Fruit fly (Drosophila melanogaster) whole organism, wandering third instar larva: ENCODE results near the gene CG7183.

Experiments used
- Abd-B ChIP-seq: fragments of >200 bp; optimal IDR thresholded peaks from 2 replicates; lab custom pipeline; 2017; ENCODE audit warnings: missing biosample characterization, missing genetic modification characterization
- CG32264 ChIP-seq: fragments of 200-800 bp; sonication (Bioruptor generic); optimal IDR thresholded peaks from 2 replicates; lab custom pipeline; 2016; ENCODE audit warnings: missing biosample characterization, missing genetic modification characterization
- CG9705 ChIP-seq: fragments of 200-800 bp; sonication (Bioruptor generic); optimal IDR thresholded peaks from 2 replicates; lab custom pipeline; 2018; ENCODE audit warnings: missing biosample characterization, mild to moderate bottlenecking, missing genetic modification characterization
- CrebA ChIP-seq: fragments of 200-800 bp; sonication (Bioruptor generic); optimal IDR thresholded peaks from 2 replicates; lab custom pipeline; 2016; ENCODE audit warnings: missing biosample characterization, mild to moderate bottlenecking, missing genetic modification characterization, borderline replicate concordance
- Dfd ChIP-seq: fragments of >200 bp; optimal IDR thresholded peaks from 2 replicates; lab custom pipeline; 2017; ENCODE audit warnings: missing biosample characterization, missing genetic modification characterization
- Dif ChIP-seq: fragments of 200-275, 200-300 bp; sonication (Bioruptor generic); optimal IDR thresholded peaks from 2 replicates; lab custom pipeline; 2018; ENCODE audit warnings: missing biosample characterization, missing genetic modification characterization; ENCODE audit not compliant: partially characterized antibody
- GATAd ChIP-seq: sonication (Bioruptor generic); optimal IDR thresholded peaks from 2 replicates; lab custom pipeline; 2016; ENCODE audit warnings: missing biosample characterization, missing genetic modification characterization
- HLH106 ChIP-seq: fragments of 200-800 bp; optimal IDR thresholded peaks from 3 replicates; lab custom pipeline; 2019; ENCODE audit warnings: missing biosample characterization, mild to moderate bottlenecking, missing genetic modification characterization, moderate library complexity
- Hnf4 ChIP-seq: fragments of 200-800 bp; sonication (Bioruptor generic); optimal IDR thresholded peaks from 2 replicates; lab custom pipeline; 2016; ENCODE audit warnings: missing biosample characterization, mild to moderate bottlenecking, missing genetic modification characterization
- Hr78 ChIP-seq: fragments of >200 bp; optimal IDR thresholded peaks from 2 replicates; lab custom pipeline; 2017; ENCODE audit warnings: missing biosample characterization, missing genetic modification characterization
- Hr83 ChIP-seq: fragments of 200-300 bp; sonication (Bioruptor generic); optimal IDR thresholded peaks from 2 replicates; lab custom pipeline; 2016; ENCODE audit warnings: missing biosample characterization, mild to moderate bottlenecking, missing genetic modification characterization, moderate library complexity; ENCODE audit not compliant: poor library complexity, severe bottlenecking
- Jra ChIP-seq: sonication (Bioruptor generic); optimal IDR thresholded peaks from 2 replicates; lab custom pipeline; 2016; ENCODE audit warnings: missing biosample characterization, missing genetic modification characterization
- Mio ChIP-seq: sonication (Bioruptor generic); optimal IDR thresholded peaks from 2 replicates; lab custom pipeline; 2016; ENCODE audit warnings: missing biosample characterization, missing genetic modification characterization
- Myc ChIP-seq: fragments of >200 bp; optimal IDR thresholded peaks from 2 replicates; lab custom pipeline; 2017
- N ChIP-seq: fragments of >200 bp; optimal IDR thresholded peaks from 2 replicates; lab custom pipeline; 2018; ENCODE audit warnings: missing biosample characterization, missing external identifiers, missing genetic modification characterization
- OdsH ChIP-seq: fragments of 200-800 bp; sonication (Bioruptor generic); optimal IDR thresholded peaks from 2 replicates; lab custom pipeline; 2016; ENCODE audit warnings: missing biosample characterization, mild to moderate bottlenecking, missing genetic modification characterization
- Rel ChIP-seq, 2 experiments: fragments of 200-800 bp; sonication (Bioruptor generic) in 1 of 2; optimal IDR thresholded peaks; 2 replicates in 1 of 2; 3 replicates in 1 of 2; lab custom pipeline; 2016 to 2019; ENCODE audit warnings: mild to moderate bottlenecking in 2 of 2, missing biosample characterization in 2 of 2, missing genetic modification characterization in 2 of 2, moderate library complexity in 1 of 2
- Sp1 ChIP-seq: fragments of 200-800 bp; sonication (Bioruptor generic); optimal IDR thresholded peaks from 3 replicates; lab custom pipeline; 2019; ENCODE audit warnings: missing biosample characterization, mild to moderate bottlenecking, missing genetic modification characterization, moderate library complexity
- Vsx2 ChIP-seq: fragments of 200-300, 225-300 bp; sonication (Bioruptor generic); optimal IDR thresholded peaks from 2 replicates; lab custom pipeline; 2018; ENCODE audit warnings: missing biosample characterization, missing genetic modification characterization; ENCODE audit not compliant: partially characterized antibody
- br ChIP-seq: fragments of 200-800 bp; sonication (Bioruptor generic); optimal IDR thresholded peaks from 2 replicates; lab custom pipeline; 2016; ENCODE audit warnings: missing biosample characterization, missing genetic modification characterization
- brk ChIP-seq: fragments of 200-800 bp; sonication (Bioruptor generic); optimal IDR thresholded peaks from 2 replicates; lab custom pipeline; 2016; ENCODE audit warnings: missing biosample characterization, mild to moderate bottlenecking, missing genetic modification characterization
- dl ChIP-seq, 2 experiments: fragments of 175-275, 200-275 bp in 1 of 2; fragments of 200-275 bp in 1 of 2; sonication (Bioruptor generic); optimal IDR thresholded peaks; lab custom pipeline; 2018; ENCODE audit warnings: mild to moderate bottlenecking in 2 of 2, missing biosample characterization in 2 of 2, missing genetic modification characterization in 2 of 2, moderate library complexity in 2 of 2; ENCODE audit not compliant: partially characterized antibody in 2 of 2, insufficient read depth in 1 of 2
- dmrt93B ChIP-seq: fragments of 200-800 bp; sonication (Bioruptor generic); optimal IDR thresholded peaks from 2 replicates; lab custom pipeline; 2018; ENCODE audit warnings: missing biosample characterization, mild to moderate bottlenecking, missing genetic modification characterization
- dsf ChIP-seq: sonication (Bioruptor generic); optimal IDR thresholded peaks from 2 replicates; lab custom pipeline; 2016; ENCODE audit warnings: missing biosample characterization, missing genetic modification characterization, borderline replicate concordance
- ey ChIP-seq: fragments of 200-800 bp; sonication (Bioruptor generic); optimal IDR thresholded peaks from 2 replicates; lab custom pipeline; 2016; ENCODE audit warnings: missing biosample characterization, missing genetic modification characterization
- foxo ChIP-seq, 2 experiments: fragments of 200-800 bp; sonication (Bioruptor generic); optimal IDR thresholded peaks; 2 replicates in 1 of 2; 3 replicates in 1 of 2; lab custom pipeline; 2016 to 2017; ENCODE audit warnings: missing biosample characterization in 2 of 2, missing genetic modification characterization in 2 of 2
- fru ChIP-seq: fragments of 200-800 bp; sonication (Bioruptor generic); optimal IDR thresholded peaks from 3 replicates; lab custom pipeline; 2016; ENCODE audit warnings: missing biosample characterization, mild to moderate bottlenecking, missing genetic modification characterization
- h ChIP-seq: fragments of 200-800 bp; sonication (Bioruptor generic); optimal IDR thresholded peaks from 3 replicates; lab custom pipeline; 2016; ENCODE audit warnings: missing biosample characterization, mild to moderate bottlenecking, missing genetic modification characterization
- jim ChIP-seq: fragments of 175-275, 200-325 bp; sonication (Bioruptor generic); optimal IDR thresholded peaks from 2 replicates; lab custom pipeline; 2016; ENCODE audit warnings: missing biosample characterization, mild to moderate bottlenecking, missing genetic modification characterization
- lola ChIP-seq: fragments of >200 bp; optimal IDR thresholded peaks from 2 replicates; lab custom pipeline; 2017; ENCODE audit warnings: missing biosample characterization, missing genetic modification characterization
- pan ChIP-seq: fragments of >200 bp; optimal IDR thresholded peaks from 2 replicates; lab custom pipeline; 2017
- psq ChIP-seq: fragments of 200-800 bp; sonication (Bioruptor generic); optimal IDR thresholded peaks from 3 replicates; lab custom pipeline; 2017; ENCODE audit warnings: missing biosample characterization, mild to moderate bottlenecking, missing genetic modification characterization, moderate library complexity
- rgr ChIP-seq: fragments of 200-800 bp; sonication (Bioruptor generic); optimal IDR thresholded peaks from 3 replicates; lab custom pipeline; 2016; ENCODE audit warnings: missing biosample characterization, mild to moderate bottlenecking, missing genetic modification characterization
- sage ChIP-seq: fragments of 200-800 bp; sonication (Bioruptor generic); optimal IDR thresholded peaks from 2 replicates; lab custom pipeline; 2016; ENCODE audit warnings: missing biosample characterization, mild to moderate bottlenecking, missing genetic modification characterization
- sv ChIP-seq: fragments of 200-800 bp; sonication (Bioruptor generic); optimal IDR thresholded peaks from 3 replicates; lab custom pipeline; 2016; ENCODE audit warnings: missing biosample characterization, missing genetic modification characterization
- tai ChIP-seq: sonication (Bioruptor generic); optimal IDR thresholded peaks from 2 replicates; lab custom pipeline; 2016; ENCODE audit warnings: missing biosample characterization, missing genetic modification characterization
- usp ChIP-seq: fragments of >200 bp; optimal IDR thresholded peaks from 2 replicates; lab custom pipeline; 2017; ENCODE audit warnings: missing biosample characterization, missing genetic modification characterization
- woc ChIP-seq: sonication (Bioruptor generic); optimal IDR thresholded peaks from 2 replicates; lab custom pipeline; 2016; ENCODE audit warnings: missing biosample characterization, mild to moderate bottlenecking, missing genetic modification characterization

CG7183 gene

dm6 chr3R:18220211-18220749 is at the start of gene CG7183, which contains the start of gene CG7988:
TSS of gene CG7183 (minus strand) at chr3R:18220699.
TSS of gene CG7988 (plus strand) at chr3R:18220526.
- TF ChIP-seq pan (lab: Kevin White, UChicago) (no peak), ey (GFP tag; lab: Kevin White, UChicago) (peak; percentile 96), Mio (GFP tag; lab: Kevin White, UChicago) (peak; percentile 75), Vsx2 (GFP tag; lab: Kevin White, UChicago) (no peak), Sp1 (GFP tag; lab: Kevin White, UChicago) (peak; percentile 98), N (GFP tag; lab: Kevin White, UChicago) (no peak), Rel (GFP tag; optimal IDR thresholded peaks at IDR 0.05; lab: Kevin White, UChicago) (no peak), Rel (tag; optimal IDR thresholded peaks at IDR 0.05; lab: Kevin White, UChicago) (peak; percentile 81), Hnf4 (GFP tag; lab: Kevin White, UChicago) (peak; percentile 97), Dfd (no peak), Hr78 (no peak), sv (GFP tag; lab: Kevin White, UChicago) (peak; percentile 95), Myc (no peak), Jra (GFP tag; lab: Kevin White, UChicago) (peak; percentile 96), rgr (peak; percentile 98), brk (GFP tag; lab: Kevin White, UChicago) (no peak), tai (no peak), HLH106 (peak; percentile 98), CG9705 (GFP tag; lab: Kevin White, UChicago) (peak; percentile 89), jim (GFP tag; lab: Kevin White, UChicago) (peak; percentile 35), foxo (GFP tag; optimal IDR thresholded peaks at IDR 0.05; lab: Kevin White, UChicago) (peak; percentile 49 to 98), woc (GFP tag; lab: Kevin White, UChicago) (peak; percentile 94), usp (GFP tag; lab: Kevin White, UChicago) (no peak), dl (GFP tag; optimal IDR thresholded peaks at IDR 0.05; lab: Kevin White, UChicago; ENCODE audit: insufficient read depth in 1 of 2, partially characterized antibody in 2 of 2) (no peak), CrebA (GFP tag; lab: Kevin White, UChicago) (no peak), CG32264 (GFP tag; lab: Kevin White, UChicago) (peak; percentile 79), OdsH (GFP tag; lab: Kevin White, UChicago) (peak; percentile 98), GATAd (GFP tag; lab: Kevin White, UChicago) (peak; percentile 88), lola (GFP tag; lab: Kevin White, UChicago) (no peak), Dif (GFP tag; lab: Kevin White, UChicago) (no peak), Abd-B (GFP tag; lab: Kevin White, UChicago) (no peak), dsf (GFP tag; lab: Kevin White, UChicago) (peak; percentile 94), sage (GFP tag; lab: Kevin White, UChicago) (no peak), psq (GFP tag; lab: Kevin White, UChicago) (peak; percentile 95), h (GFP tag; lab: Kevin White, UChicago) (peak; percentile 98), Hr83 (GFP tag; lab: Kevin White, UChicago) (no peak), fru (GFP tag; lab: Kevin White, UChicago) (peak; percentile 98), dmrt93B (GFP tag; lab: Kevin White, UChicago) (peak; percentile 92), br (peak; percentile 95)
- TF ChIP-seq, all 38 proteins: peak for 22

- TF ChIP-seq N (GFP tag; lab: Kevin White, UChicago) (no peak), OdsH (GFP tag; lab: Kevin White, UChicago) (no peak), Dfd (peak; percentile 89), dsf (GFP tag; lab: Kevin White, UChicago) (no peak)
Observed at dm6 chr3R:18269744-18270348, 49.3 kb upstream of the CG7183 start.
